Fruit fly (Drosophila melanogaster) whole organism, prepupa: Measurements from ENCODE around the gene flw.

ENCODE experiments used
- Blimp-1 ChIP-seq: fragments of 200-800 bp; sonication (Bioruptor generic); optimal IDR thresholded peaks from 3 replicates; lab custom pipeline; 2017; ENCODE audit warnings: missing biosample characterization, missing genetic modification characterization, mild to moderate bottlenecking, moderate library complexity, missing genetic modification reagents
- CG10631 ChIP-seq: fragments of 200-800 bp; sonication (Bioruptor generic); optimal IDR thresholded peaks from 2 replicates; lab custom pipeline; 2016; ENCODE audit warnings: missing biosample characterization, missing genetic modification characterization
- CG10669 ChIP-seq: fragments of 200-800 bp; sonication (Bioruptor generic); optimal IDR thresholded peaks from 3 replicates; lab custom pipeline; 2018; ENCODE audit warnings: missing biosample characterization, mild to moderate bottlenecking, missing genetic modification characterization, moderate library complexity
- CG11294 ChIP-seq: fragments of 200-800 bp; sonication (Bioruptor generic); IDR thresholded peaks from 2 replicates; pipeline ENCODE4 v1.3.6; 2022; ENCODE audit warnings: missing biosample characterization, missing genetic modification characterization
- CG11762 ChIP-seq: fragments of 200-800 bp; sonication (Bioruptor generic); optimal IDR thresholded peaks from 3 replicates; lab custom pipeline; 2016; ENCODE audit warnings: missing biosample characterization, missing genetic modification characterization; ENCODE audit not compliant: insufficient read depth
- CG11902 ChIP-seq: fragments of 200-800 bp; sonication (Bioruptor generic); optimal IDR thresholded peaks from 3 replicates; lab custom pipeline; 2016; ENCODE audit warnings: missing biosample characterization, missing genetic modification characterization
- CG15336 ChIP-seq: fragments of 200-800 bp; sonication (Bioruptor generic); IDR thresholded peaks from 2 replicates; pipeline ENCODE4 v1.3.6; 2022; ENCODE audit warnings: missing biosample characterization, missing genetic modification characterization
- CG1621 ChIP-seq: fragments of 200-800 bp; sonication (Bioruptor generic); optimal IDR thresholded peaks from 3 replicates; lab custom pipeline; 2018; ENCODE audit warnings: missing biosample characterization, mild to moderate bottlenecking, missing genetic modification characterization
- CG3032 ChIP-seq: fragments of 200-800 bp; optimal IDR thresholded peaks from 2 replicates; lab custom pipeline; 2019; ENCODE audit warnings: missing biosample characterization, mild to moderate bottlenecking, missing genetic modification characterization, moderate library complexity
- CG34406 ChIP-seq: fragments of 200-800 bp; sonication (Bioruptor generic); optimal IDR thresholded peaks from 3 replicates; lab custom pipeline; 2016; ENCODE audit warnings: missing biosample characterization, missing genetic modification characterization
- CG3919 ChIP-seq: fragments of 200-800 bp; sonication (Bioruptor generic); optimal IDR thresholded peaks from 3 replicates; lab custom pipeline; 2016; ENCODE audit warnings: missing biosample characterization, missing genetic modification characterization
- CG4318 ChIP-seq: fragments of 200-800 bp; sonication (Bioruptor generic); optimal IDR thresholded peaks from 3 replicates; lab custom pipeline; 2017; ENCODE audit warnings: missing biosample characterization, mild to moderate bottlenecking, missing genetic modification characterization
- CG6163 ChIP-seq: fragments of 200-800 bp; sonication (Bioruptor generic); IDR thresholded peaks from 3 replicates; pipeline ENCODE4 v1.3.6; 2022; ENCODE audit warnings: missing biosample characterization, missing genetic modification characterization
- CG6808 ChIP-seq: fragments of 200-800 bp; sonication (Bioruptor generic); optimal IDR thresholded peaks from 3 replicates; lab custom pipeline; 2017; ENCODE audit warnings: missing biosample characterization, missing genetic modification characterization, mild to moderate bottlenecking, moderate library complexity, missing genetic modification reagents
- CG8119 ChIP-seq: fragments of 200-800 bp; sonication (Bioruptor generic); IDR thresholded peaks from 3 replicates; pipeline ENCODE4 v1.3.6; 2022; ENCODE audit warnings: missing biosample characterization, missing genetic modification characterization
- CG8319 ChIP-seq: fragments of 200-800 bp; sonication (Bioruptor generic); optimal IDR thresholded peaks from 3 replicates; lab custom pipeline; 2016; ENCODE audit warnings: missing biosample characterization, missing genetic modification characterization
- CG8632 ChIP-seq: fragments of 200-800 bp; sonication (Bioruptor generic); optimal IDR thresholded peaks from 3 replicates; lab custom pipeline; 2016; ENCODE audit warnings: missing biosample characterization, missing genetic modification characterization
- CG9139 ChIP-seq: fragments of 200-800 bp; sonication (Bioruptor generic); optimal IDR thresholded peaks from 3 replicates; lab custom pipeline; 2017; ENCODE audit warnings: missing biosample characterization, mild to moderate bottlenecking, missing genetic modification characterization
- Eip75B ChIP-seq: fragments of 200-800 bp; sonication (Bioruptor generic); optimal IDR thresholded peaks from 3 replicates; lab custom pipeline; 2016; ENCODE audit warnings: missing biosample characterization, missing genetic modification characterization
- Eip93F ChIP-seq: fragments of 200-800 bp; sonication (Bioruptor generic); optimal IDR thresholded peaks from 2 replicates; lab custom pipeline; 2016; ENCODE audit warnings: missing biosample characterization, mild to moderate bottlenecking, missing genetic modification characterization
- Ets96B ChIP-seq: fragments of 200-800 bp; optimal IDR thresholded peaks from 2 replicates; lab custom pipeline; 2019; ENCODE audit warnings: missing biosample characterization, mild to moderate bottlenecking, missing genetic modification characterization, moderate library complexity
- Gug ChIP-seq: fragments of 200-800 bp; sonication (Bioruptor generic); IDR thresholded peaks from 2 replicates; pipeline ENCODE4 v1.3.6; 2022; ENCODE audit warnings: missing biosample characterization, missing genetic modification characterization
- Hr4 ChIP-seq: fragments of 200-800 bp; sonication (Bioruptor generic); optimal IDR thresholded peaks from 3 replicates; lab custom pipeline; 2016; ENCODE audit warnings: missing biosample characterization, missing genetic modification characterization
- Lpt ChIP-seq: fragments of 200-800 bp; sonication (Bioruptor generic); optimal IDR thresholded peaks from 3 replicates; lab custom pipeline; 2016; ENCODE audit warnings: missing biosample characterization, missing genetic modification characterization
- Met ChIP-seq: fragments of 200-800 bp; sonication (Bioruptor generic); optimal IDR thresholded peaks from 3 replicates; lab custom pipeline; 2016; ENCODE audit warnings: missing biosample characterization, missing genetic modification characterization
- OdsH ChIP-seq: fragments of 200-800 bp; sonication (Bioruptor generic); optimal IDR thresholded peaks from 3 replicates; lab custom pipeline; 2016; ENCODE audit warnings: missing biosample characterization, missing genetic modification characterization
- Smox ChIP-seq: fragments of 200-800 bp; sonication (Bioruptor generic); optimal IDR thresholded peaks from 3 replicates; lab custom pipeline; 2016; ENCODE audit warnings: missing biosample characterization, missing genetic modification characterization
- Sox102F ChIP-seq: fragments of 200-800 bp; sonication (Bioruptor generic); optimal IDR thresholded peaks from 2 replicates; lab custom pipeline; 2016; ENCODE audit warnings: missing biosample characterization, mild to moderate bottlenecking, missing genetic modification characterization
- cyc ChIP-seq: fragments of 200-800 bp; sonication (Bioruptor generic); optimal IDR thresholded peaks from 3 replicates; lab custom pipeline; 2016; ENCODE audit warnings: missing biosample characterization, missing genetic modification characterization
- dac ChIP-seq: fragments of 200-800 bp; sonication (Bioruptor generic); optimal IDR thresholded peaks from 2 replicates; lab custom pipeline; 2017; ENCODE audit warnings: missing biosample characterization, mild to moderate bottlenecking, missing genetic modification characterization
- esn ChIP-seq: fragments of 200-800 bp; sonication (Bioruptor generic); optimal IDR thresholded peaks from 2 replicates; lab custom pipeline; 2016; ENCODE audit warnings: missing biosample characterization, mild to moderate bottlenecking, missing genetic modification characterization, moderate library complexity
- fd59A ChIP-seq: fragments of 200-800 bp; sonication (Bioruptor generic); optimal IDR thresholded peaks from 2 replicates; lab custom pipeline; 2017; ENCODE audit warnings: missing biosample characterization, mild to moderate bottlenecking, missing genetic modification characterization, missing genetic modification reagents
- lz ChIP-seq: fragments of 200-800 bp; sonication (Bioruptor generic); optimal IDR thresholded peaks from 3 replicates; lab custom pipeline; 2016; ENCODE audit warnings: missing biosample characterization, missing genetic modification characterization
- net ChIP-seq: fragments of 200-800 bp; sonication (Bioruptor generic); optimal IDR thresholded peaks from 3 replicates; lab custom pipeline; 2016; ENCODE audit warnings: missing biosample characterization, missing genetic modification characterization
- spab ChIP-seq: fragments of 200-800 bp; sonication (Bioruptor generic); optimal IDR thresholded peaks from 2 replicates; lab custom pipeline; 2017; ENCODE audit warnings: missing biosample characterization, mild to moderate bottlenecking, missing genetic modification characterization, missing genetic modification reagents
- ss ChIP-seq, 2 experiments: fragments of 200-800 bp; sonication (Bioruptor generic); optimal IDR thresholded peaks; 2 replicates in 1 of 2; 3 replicates in 1 of 2; lab custom pipeline; 2017 to 2018; ENCODE audit warnings: mild to moderate bottlenecking in 2 of 2, missing biosample characterization in 2 of 2, missing genetic modification characterization in 2 of 2, moderate library complexity in 1 of 2
- vri ChIP-seq: fragments of 200-800 bp; sonication (Bioruptor generic); optimal IDR thresholded peaks from 3 replicates; lab custom pipeline; 2016; ENCODE audit warnings: missing biosample characterization, mild to moderate bottlenecking, missing genetic modification characterization

The flw gene

DNA sequence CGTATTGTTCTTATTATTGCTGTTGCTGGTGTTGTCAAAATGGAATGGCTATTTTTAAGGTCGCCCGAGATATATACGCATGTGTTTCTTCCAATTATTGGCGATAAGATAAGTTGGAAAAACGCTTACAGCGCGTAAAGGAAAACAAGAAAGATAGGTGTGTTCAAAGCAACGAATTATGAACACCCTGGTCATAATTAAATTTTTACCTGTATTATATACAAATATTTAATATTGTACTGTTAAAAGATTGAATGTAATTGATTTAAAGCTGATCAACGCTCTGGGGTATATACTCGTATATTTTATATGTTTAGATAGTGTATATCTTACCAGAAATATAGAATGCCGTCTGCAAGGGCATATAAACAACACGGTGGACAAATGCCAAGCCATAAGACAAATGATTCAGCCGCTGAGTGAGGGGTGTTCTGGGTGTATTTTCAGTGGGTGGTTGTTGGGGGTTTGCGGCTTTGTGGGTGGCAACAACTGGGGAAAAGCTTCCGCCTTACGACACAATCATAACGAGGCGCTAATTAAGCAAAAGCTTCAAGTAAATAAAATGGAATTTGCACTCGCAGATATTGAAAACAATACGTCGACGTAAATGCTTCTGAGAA is 11.9 kb downstream of the flw start (continued):
- TF ChIP-seq CG3032 (tag; lab: Kevin White, UChicago) (no peak), Gug (GFP tag; lab: Robert Waterston, UW) (0 out of 2 replicates have a peak, but pooled peaks have one; percentile 17), CG4318 (no peak), spab (GFP tag; lab: Kevin White, UChicago) (no peak), Sox102F (GFP tag; lab: Kevin White, UChicago) (peak; percentile 15), CG11762 (GFP tag; lab: Kevin White, UChicago) (no peak), CG8119 (GFP tag; lab: Robert Waterston, UW) (no peak), fd59A (GFP tag; lab: Kevin White, UChicago) (no peak), Lpt (GFP tag; lab: Kevin White, UChicago) (no peak), lz (peak; percentile 32), Met (GFP tag; lab: Kevin White, UChicago) (peak; percentile 27), CG11902 (no peak), OdsH (GFP tag; lab: Kevin White, UChicago) (no peak), CG6808 (GFP tag; lab: Kevin White, UChicago) (no peak), Eip93F (GFP tag; lab: Kevin White, UChicago) (no peak), CG3919 (no peak), Smox (GFP tag; lab: Kevin White, UChicago) (peak; percentile 47), esn (GFP tag; lab: Kevin White, UChicago) (peak; percentile 43), Eip75B (GFP tag; lab: Kevin White, UChicago) (no peak), CG34406 (peak; percentile 15), Blimp-1 (GFP tag; lab: Kevin White, UChicago) (no peak), Hr4 (GFP tag; lab: Kevin White, UChicago) (no peak), net (no peak), CG8319 (GFP tag; lab: Kevin White, UChicago) (no peak), CG10631 (no peak), Ets96B (tag; lab: Kevin White, UChicago) (no peak), CG11294 (GFP tag; lab: Robert Waterston, UW) (no peak)

- TF ChIP-seq CG1621 (no peak), CG10669 (GFP tag; lab: Kevin White, UChicago) (no peak), ss (GFP tag; optimal IDR thresholded peaks at IDR 0.05; lab: Kevin White, UChicago) (no peak), CG6808 (GFP tag; lab: Kevin White, UChicago) (no peak), CG4318 (no peak), CG8632 (GFP tag; lab: Kevin White, UChicago) (no peak), Hr4 (GFP tag; lab: Kevin White, UChicago) (no peak), OdsH (GFP tag; lab: Kevin White, UChicago) (no peak), cyc (no peak), CG9139 (GFP tag; lab: Kevin White, UChicago) (no peak), CG8319 (GFP tag; lab: Kevin White, UChicago) (no peak), Smox (GFP tag; lab: Kevin White, UChicago) (no peak), Gug (GFP tag; lab: Robert Waterston, UW) (no peak), dac (GFP tag; lab: Kevin White, UChicago) (no peak), Eip93F (GFP tag; lab: Kevin White, UChicago) (no peak)
- TF ChIP-seq, all 60 proteins: peak for 0
Observed at dm6 chrX:10398959-10399358, 13.2 kb downstream of the flw start.

DNA sequence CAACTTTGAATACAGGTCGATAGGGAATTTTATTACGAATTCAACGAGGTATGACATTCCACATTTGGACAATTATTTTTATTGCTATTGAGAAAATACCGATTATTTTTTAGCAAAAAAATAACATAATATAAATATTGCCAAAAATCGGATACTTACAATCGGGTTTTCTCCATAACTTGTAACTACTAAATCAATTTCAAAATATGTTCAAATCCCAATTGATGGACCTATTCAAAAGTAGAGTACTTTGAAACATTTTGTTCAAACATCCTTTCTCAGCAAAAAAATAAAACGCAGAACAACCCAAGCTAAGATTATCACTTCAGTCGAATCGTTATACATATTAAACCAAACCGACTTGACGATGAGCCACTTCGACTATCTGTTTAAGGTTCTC is 31.4 kb downstream of the flw start, which contains the start of gene RabX2:
Gene RabX2, plus strand, starts transcription at position 301 of the 400 bp plus-strand sequence.
- TF ChIP-seq CG3919 (no peak), CG6163 (GFP tag; lab: Robert Waterston, UW) (no peak), ss (GFP tag; optimal IDR thresholded peaks at IDR 0.05; lab: Kevin White, UChicago) (no peak), Met (GFP tag; lab: Kevin White, UChicago) (no peak), CG15336 (no peak), vri (no peak)
